Worm (Caenorhabditis elegans) whole organism, L4 larva: ENCODE results near the gene acdh-13.

Experiments
- F44E2.7 ChIP-seq: fragments of 200-800 bp; sonication (Bioruptor generic); IDR thresholded peaks from 2 replicates; pipeline ENCODE4 v2.1.2; 2022; ENCODE audit warnings: missing genetic modification characterization, missing compliant biosample characterization
- ZK546.5 ChIP-seq, 2 experiments: sonication (generic microtip); optimal IDR thresholded peaks; 2 replicates each; lab custom pipeline; 2017; ENCODE audit warnings: missing biosample characterization in 2 of 2, missing genetic modification characterization in 2 of 2
- daf-8 ChIP-seq: fragments of 200-800 bp; sonication (Bioruptor generic); IDR thresholded peaks from 2 replicates; pipeline ENCODE4 v1.3.6; 2022; ENCODE audit warnings: missing genetic modification characterization, missing compliant biosample characterization
- dpl-1 ChIP-seq: fragments of 150-350 bp; optimal IDR thresholded peaks from 2 replicates; lab custom pipeline; 2014; ENCODE audit warnings: missing biosample characterization, missing genetic modification reagents, missing genetic modification characterization
- egl-27 ChIP-seq: sonication (generic microtip); optimal IDR thresholded peaks from 3 replicates; lab custom pipeline; 2017; ENCODE audit warnings: missing biosample characterization, missing genetic modification reagents, missing genetic modification characterization
- nhr-11 ChIP-seq: fragments of 150-350 bp; optimal IDR thresholded peaks from 2 replicates; lab custom pipeline; 2014; ENCODE audit warnings: missing biosample characterization, missing genetic modification characterization
- pha-4 ChIP-seq, 2 experiments: fragments of 150-350 bp in 1 of 2; fragments of 200-800 bp in 1 of 2; sonication (Bioruptor generic) in 1 of 2; IDR thresholded peaks in 1 of 2; optimal IDR thresholded peaks in 1 of 2; 2 replicates each; pipeline versions ENCODE4 v1.3.6 to Lab custom; 2014 to 2022; ENCODE audit warnings: missing genetic modification characterization in 2 of 2, missing genetic modification reagents in 2 of 2, missing biosample characterization in 1 of 2, missing compliant biosample characterization in 1 of 2
- saeg-2 ChIP-seq: fragments of 200-800 bp; sonication (Bioruptor generic); IDR thresholded peaks from 2 replicates; pipeline ENCODE4 v1.3.6; 2022; ENCODE audit warnings: missing genetic modification reagents, missing genetic modification characterization, missing compliant biosample characterization
- spr-1 ChIP-seq: sonication (generic microtip); optimal IDR thresholded peaks from 2 replicates; lab custom pipeline; 2016; ENCODE audit warnings: mild to moderate bottlenecking, missing genetic modification characterization, missing compliant biosample characterization
- zag-1 ChIP-seq: fragments of 150-350 bp; optimal IDR thresholded peaks from 2 replicates; lab custom pipeline; 2014; ENCODE audit warnings: missing biosample characterization, missing genetic modification characterization
- ztf-11 ChIP-seq: fragments of 150-350 bp; optimal IDR thresholded peaks from 2 replicates; lab custom pipeline; 2014; ENCODE audit warnings: missing biosample characterization, missing genetic modification characterization
- ztf-7 ChIP-seq: fragments of 150-350 bp; optimal IDR thresholded peaks from 2 replicates; lab custom pipeline; 2014; ENCODE audit warnings: missing biosample characterization, missing genetic modification characterization

DNA sequence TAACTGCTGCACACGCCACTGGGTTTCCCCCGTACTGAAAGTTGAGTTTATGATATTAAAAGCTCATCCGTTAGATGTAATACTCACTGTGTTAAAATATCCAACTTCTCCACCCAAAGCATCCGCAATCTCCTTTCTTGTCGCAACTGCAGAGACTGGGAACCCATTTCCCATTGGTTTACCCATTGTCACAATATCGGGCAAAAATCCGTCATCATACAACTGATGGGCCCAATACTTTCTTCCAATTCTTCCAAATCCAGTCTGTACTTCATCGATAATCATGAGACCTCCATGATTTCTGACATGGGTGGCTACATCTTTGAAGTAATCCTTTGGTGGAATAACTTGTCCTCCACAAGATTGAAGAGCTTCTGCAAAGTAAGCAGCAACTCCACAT, 48.8 kb downstream of the acdh-13 start:
- no peak for TF ChIP-seq egl-27 (tag; lab: Kevin White, UChicago)
- TF ChIP-seq nhr-11 (tag; lab: Kevin White, UChicago): no peak
- TF ChIP-seq pha-4 (GFP tag; IDR thresholded peaks at IDR 0.05; lab: Robert Waterston, UW): no peak
- no peak for TF ChIP-seq pha-4 (tag; optimal IDR thresholded peaks at IDR 0.05; lab: Kevin White, UChicago)
- TF ChIP-seq dpl-1 (GFP tag; lab: Kevin White, UChicago): no peak
- TF ChIP-seq ZK546.5 (tag; optimal IDR thresholded peaks at IDR 0.05; lab: Kevin White, UChicago): no peak
- no peak for TF ChIP-seq ztf-11 (tag; lab: Kevin White, UChicago)
- no peak for TF ChIP-seq spr-1 (tag; lab: Kevin White, UChicago)
- no peak for TF ChIP-seq F44E2.7 (GFP tag; lab: Robert Waterston, UW)
- TF ChIP-seq saeg-2 (GFP tag; lab: Robert Waterston, UW): no peak
- TF ChIP-seq ztf-7 (tag; lab: Kevin White, UChicago): no peak
- no peak for TF ChIP-seq daf-8
- TF ChIP-seq zag-1 (tag; lab: Kevin White, UChicago): no peak
